Worm (Caenorhabditis elegans) whole organism, L4 larva: ENCODE results near the gene pycr-1.

ENCODE experiments used
- F26F4.8 ChIP-seq: fragments of 200-800 bp; sonication (Bioruptor generic); conservative IDR thresholded peaks from 2 replicates; pipeline ENCODE4 v1.3.6; 2022; ENCODE audit warnings: missing genetic modification characterization, missing compliant biosample characterization
- R02D3.7 ChIP-seq: fragments of 150-350 bp; sonication (generic microtip); optimal IDR thresholded peaks from 3 replicates; lab custom pipeline; 2014; ENCODE audit warnings: missing biosample characterization, missing genetic modification characterization
- Y48G9A.11 ChIP-seq: fragments of 200-800 bp; sonication (Bioruptor generic); IDR thresholded peaks from 2 replicates; pipeline ENCODE4 v1.3.6; 2022; ENCODE audit warnings: missing genetic modification reagents, missing genetic modification characterization, missing compliant biosample characterization
- Y5F2A.4 ChIP-seq: fragments of 200-800 bp; sonication (Bioruptor generic); optimal IDR thresholded peaks from 2 replicates; lab custom pipeline; 2018; ENCODE audit warnings: mild to moderate bottlenecking, missing genetic modification characterization, missing compliant biosample characterization
- Y75B8A.6 ChIP-seq: fragments of 200-800 bp; sonication (Bioruptor generic); IDR thresholded peaks from 2 replicates; pipeline ENCODE4 v1.3.6; 2022; ENCODE audit warnings: missing genetic modification reagents, missing genetic modification characterization, missing compliant biosample characterization
- aha-1 ChIP-seq: fragments of 150-350 bp; peaks from one replicate; lab custom pipeline; 2014; ENCODE audit warnings: missing biosample characterization, missing genetic modification characterization
- ceh-20 ChIP-seq: fragments of 200-800 bp; sonication (Bioruptor generic); IDR thresholded peaks from 2 replicates; pipeline ENCODE4 v1.3.6; 2022; ENCODE audit warnings: missing genetic modification reagents, missing genetic modification characterization, missing compliant biosample characterization
- ceh-82 ChIP-seq: sonication (generic microtip); optimal IDR thresholded peaks from 2 replicates; lab custom pipeline; 2017; ENCODE audit warnings: missing biosample characterization, missing genetic modification characterization
- ctbp-1 ChIP-seq: fragments of 200-800 bp; sonication (Bioruptor generic); IDR thresholded peaks from 2 replicates; pipeline ENCODE4 v1.3.6; 2022; ENCODE audit warnings: missing genetic modification reagents, missing genetic modification characterization, missing compliant biosample characterization
- daf-12 ChIP-seq: fragments of 150-350 bp; optimal IDR thresholded peaks from 2 replicates; lab custom pipeline; 2014; ENCODE audit warnings: missing biosample characterization, missing genetic modification reagents, missing genetic modification characterization
- daf-16 ChIP-seq, 3 experiments: sonication (generic microtip); optimal IDR thresholded peaks; 2 replicates each; lab custom pipeline; 2016 to 2017; ENCODE audit warnings: missing genetic modification characterization in 3 of 3, missing genetic modification reagents in 3 of 3, mild to moderate bottlenecking in 2 of 3, missing compliant biosample characterization in 2 of 3, missing biosample characterization in 1 of 3, moderate library complexity in 1 of 3
- daf-19 ChIP-seq: fragments of 200-800 bp; sonication (Bioruptor generic); conservative IDR thresholded peaks from 2 replicates; pipeline ENCODE4 v1.3.6; 2022; ENCODE audit warnings: missing genetic modification characterization, missing compliant biosample characterization
- dmd-6 ChIP-seq: fragments of 200-800 bp; sonication (Bioruptor generic); IDR thresholded peaks from 2 replicates; pipeline ENCODE4 v1.3.6; 2022; ENCODE audit warnings: missing genetic modification reagents, missing genetic modification characterization, missing compliant biosample characterization
- dpl-1 ChIP-seq: fragments of 150-350 bp; optimal IDR thresholded peaks from 2 replicates; lab custom pipeline; 2014; ENCODE audit warnings: missing biosample characterization, missing genetic modification reagents, missing genetic modification characterization
- dve-1 ChIP-seq: sonication (generic microtip); optimal IDR thresholded peaks from 2 replicates; lab custom pipeline; 2017; ENCODE audit warnings: antibody characterized with exemption, mild to moderate bottlenecking, missing genetic modification characterization, missing compliant biosample characterization; ENCODE audit not compliant: insufficient read depth
- egl-27 ChIP-seq: sonication (generic microtip); optimal IDR thresholded peaks from 3 replicates; lab custom pipeline; 2017; ENCODE audit warnings: missing biosample characterization, missing genetic modification reagents, missing genetic modification characterization
- egl-43 ChIP-seq: fragments of 200-800 bp; sonication (Bioruptor generic); IDR thresholded peaks from 2 replicates; pipeline ENCODE4 v1.3.6; 2022; ENCODE audit warnings: missing genetic modification reagents, missing genetic modification characterization, missing compliant biosample characterization
- gei-8 ChIP-seq: fragments of 200-800 bp; sonication (Bioruptor generic); optimal IDR thresholded peaks from 2 replicates; lab custom pipeline; 2018; ENCODE audit warnings: mild to moderate bottlenecking, missing genetic modification characterization, missing compliant biosample characterization
- hif-1 ChIP-seq, 2 experiments: sonication (generic microtip); optimal IDR thresholded peaks; 2 replicates each; lab custom pipeline; 2016 to 2017; ENCODE audit warnings: missing compliant biosample characterization in 2 of 2, missing genetic modification characterization in 2 of 2, missing genetic modification reagents in 2 of 2, missing genotype in 2 of 2, mild to moderate bottlenecking in 1 of 2
- hlh-11 ChIP-seq: fragments of 200-800 bp; sonication (Bioruptor generic); optimal IDR thresholded peaks from 2 replicates; lab custom pipeline; 2018; ENCODE audit warnings: mild to moderate bottlenecking, missing genetic modification characterization, missing compliant biosample characterization
- lin-15B ChIP-seq: fragments of 150-350 bp; sonication (generic microtip); optimal IDR thresholded peaks from 3 replicates; lab custom pipeline; 2014; ENCODE audit warnings: missing biosample characterization, missing genetic modification characterization
- lsy-2 ChIP-seq, 2 experiments: fragments of 150-350 bp in 1 of 2; sonication (generic microtip) in 1 of 2; optimal IDR thresholded peaks; 2 replicates each; lab custom pipeline; 2014 to 2017; ENCODE audit warnings: missing biosample characterization in 2 of 2, missing genetic modification characterization in 2 of 2
- madf-5 ChIP-seq, 2 experiments: fragments of 200-800 bp; sonication (Bioruptor generic); IDR thresholded peaks; 2 replicates each; pipeline ENCODE4 v1.3.6; 2022; ENCODE audit warnings: missing compliant biosample characterization in 2 of 2, missing genetic modification characterization in 2 of 2
- mdl-1 ChIP-seq, 2 experiments: fragments of 150-350 bp in 1 of 2; sonication (generic microtip) in 1 of 2; optimal IDR thresholded peaks; 2 replicates each; lab custom pipeline; 2014 to 2017; ENCODE audit warnings: missing biosample characterization in 2 of 2, missing genetic modification characterization in 2 of 2
- mdt-29 ChIP-seq: fragments of 200-800 bp; sonication (Bioruptor generic); IDR thresholded peaks from 2 replicates; pipeline ENCODE4 v1.3.6; 2022; ENCODE audit warnings: missing genetic modification reagents, missing genetic modification characterization, missing compliant biosample characterization
- mep-1 ChIP-seq: fragments of 150-350 bp; sonication (generic microtip); optimal IDR thresholded peaks from 3 replicates; lab custom pipeline; 2014; ENCODE audit warnings: missing biosample characterization, missing genetic modification characterization
- mxl-2 ChIP-seq: fragments of 200-800 bp; sonication (Bioruptor generic); conservative IDR thresholded peaks from 2 replicates; pipeline ENCODE4 v1.3.6; 2022; ENCODE audit warnings: missing genetic modification reagents, missing genetic modification characterization, missing compliant biosample characterization
- nhr-25 ChIP-seq: sonication (generic microtip); optimal IDR thresholded peaks from 2 replicates; lab custom pipeline; 2017; ENCODE audit warnings: missing genetic modification characterization, mild to moderate bottlenecking, missing compliant biosample characterization, antibody characterized with exemption, moderate library complexity, borderline replicate concordance; ENCODE audit not compliant: insufficient read depth
- nhr-28 ChIP-seq: fragments of 150-350 bp; optimal IDR thresholded peaks from 2 replicates; lab custom pipeline; 2014; ENCODE audit warnings: missing biosample characterization, missing genetic modification characterization
- nhr-42 ChIP-seq: fragments of 200-800 bp; sonication (Bioruptor generic); IDR thresholded peaks from 2 replicates; pipeline ENCODE4 v1.3.6; 2022; ENCODE audit warnings: missing genetic modification characterization, missing compliant biosample characterization
- nhr-48 ChIP-seq: sonication (generic microtip); optimal IDR thresholded peaks from 2 replicates; lab custom pipeline; 2016; ENCODE audit warnings: mild to moderate bottlenecking, missing genetic modification characterization, missing compliant biosample characterization
- nhr-76 ChIP-seq: fragments of 150-350 bp; optimal IDR thresholded peaks from 2 replicates; lab custom pipeline; 2014; ENCODE audit warnings: missing biosample characterization, missing genetic modification characterization
- nhr-77 ChIP-seq: fragments of 150-350 bp; optimal IDR thresholded peaks from 2 replicates; lab custom pipeline; 2014; ENCODE audit warnings: missing biosample characterization, missing genetic modification characterization
- pha-4 ChIP-seq, 2 experiments: fragments of 150-350 bp in 1 of 2; fragments of 200-800 bp in 1 of 2; sonication (Bioruptor generic) in 1 of 2; IDR thresholded peaks in 1 of 2; optimal IDR thresholded peaks in 1 of 2; 2 replicates each; pipeline versions ENCODE4 v1.3.6 to Lab custom; 2014 to 2022; ENCODE audit warnings: missing genetic modification characterization in 2 of 2, missing genetic modification reagents in 2 of 2, missing biosample characterization in 1 of 2, missing compliant biosample characterization in 1 of 2
- pqm-1 ChIP-seq: sonication (generic microtip); optimal IDR thresholded peaks from 2 replicates; lab custom pipeline; 2017; ENCODE audit warnings: missing biosample characterization, missing genetic modification characterization
- rbr-2 ChIP-seq: sonication (generic microtip); optimal IDR thresholded peaks from 2 replicates; lab custom pipeline; 2016; ENCODE audit warnings: missing genotype, missing genetic modification characterization, missing compliant biosample characterization
- sdz-12 ChIP-seq: fragments of 200-800 bp; sonication (Bioruptor generic); optimal IDR thresholded peaks from 2 replicates; lab custom pipeline; 2018; ENCODE audit warnings: mild to moderate bottlenecking, missing genetic modification characterization, missing compliant biosample characterization
- spr-1 ChIP-seq: sonication (generic microtip); optimal IDR thresholded peaks from 2 replicates; lab custom pipeline; 2016; ENCODE audit warnings: mild to moderate bottlenecking, missing genetic modification characterization, missing compliant biosample characterization
- tag-97 ChIP-seq: fragments of 200-800 bp; sonication (Bioruptor generic); IDR thresholded peaks from 2 replicates; pipeline ENCODE4 v1.3.6; 2022; ENCODE audit warnings: missing genetic modification characterization, missing compliant biosample characterization
- tra-1 ChIP-seq: fragments of 200-800 bp; sonication (Bioruptor generic); IDR thresholded peaks from 2 replicates; pipeline ENCODE4 v1.3.6; 2022; ENCODE audit warnings: missing genetic modification reagents, missing genetic modification characterization, missing compliant biosample characterization
- unc-62 ChIP-seq, 3 experiments: fragments of 150-350 bp in 1 of 3; sonication (generic microtip); optimal IDR thresholded peaks in 2 of 3; peaks in 1 of 3; 1 replicate in 1 of 3; 2 replicates in 2 of 3; lab custom pipeline; 2014 to 2017; ENCODE audit warnings: missing biosample characterization in 3 of 3, missing genetic modification characterization in 3 of 3, missing genetic modification reagents in 3 of 3, missing genotype in 1 of 3
- vab-7 ChIP-seq: fragments of 200-800 bp; sonication (Bioruptor generic); IDR thresholded peaks from 2 replicates; pipeline ENCODE4 v1.3.6; 2022; ENCODE audit warnings: missing genetic modification reagents, missing genetic modification characterization, missing compliant biosample characterization

The pycr-1 gene

ce11 chrX:12179090-12179488 lies 32.5 kb downstream of the pycr-1 start:
- TF ChIP-seq dve-1 (tag; lab: Kevin White, UChicago): peak; percentile 20
- peak; percentile 58 for TF ChIP-seq pha-4 (GFP tag; IDR thresholded peaks at IDR 0.05; lab: Robert Waterston, UW)
- TF ChIP-seq pha-4 (tag; optimal IDR thresholded peaks at IDR 0.05; lab: Kevin White, UChicago): peak; percentile 11
- peak; percentile 26 for TF ChIP-seq aha-1
- TF ChIP-seq pqm-1 (tag; lab: Kevin White, UChicago): no peak
- peak; percentile 32 for TF ChIP-seq hlh-11 (tag; lab: Kevin White, UChicago)
- TF ChIP-seq mdl-1 (tag; optimal IDR thresholded peaks at IDR 0.05; lab: Kevin White, UChicago): no peak
- no peak for TF ChIP-seq rbr-2
- TF ChIP-seq daf-16 (GFP tag; optimal IDR thresholded peaks at IDR 0.05; lab: Kevin White, UChicago): peak in 1 of 2 experiments; percentile 54
- peak; percentile 41 for TF ChIP-seq daf-16 (tag; optimal IDR thresholded peaks at IDR 0.05; lab: Kevin White, UChicago)
- TF ChIP-seq Y75B8A.6 (GFP tag; lab: Robert Waterston, UW): no peak

ce11 chrX:12179817-12180384 lies 33.3 kb downstream of the pycr-1 start:
- TF ChIP-seq daf-19 (GFP tag; lab: Robert Waterston, UW): 0 out of 2 replicates have a peak, but pooled peaks have one; percentile 11
- TF ChIP-seq egl-43: peak; percentile 35; the same call in 1 of the 2 replicates
- no peak for TF ChIP-seq egl-27 (tag; lab: Kevin White, UChicago)
- TF ChIP-seq, all 104 proteins: peak for 2

ce11 chrX:12180681-12181080 lies 34.0 kb downstream of the pycr-1 start:
- TF ChIP-seq pqm-1 (tag; lab: Kevin White, UChicago): no peak
- peak; percentile 45 for TF ChIP-seq hlh-11 (tag; lab: Kevin White, UChicago)
- no peak for TF ChIP-seq Y48G9A.11 (GFP tag; lab: Robert Waterston, UW)
- peak; percentile 27 for TF ChIP-seq dmd-6
- 0 out of 2 replicates have a peak, but pooled peaks have one; percentile 16 for TF ChIP-seq ctbp-1
- no peak for TF ChIP-seq lin-15B (tag; lab: Kevin White, UChicago)
- TF ChIP-seq F26F4.8: no peak
- TF ChIP-seq nhr-28 (tag; lab: Kevin White, UChicago): peak; percentile 34
- TF ChIP-seq ceh-20 (GFP tag; lab: Robert Waterston, UW): 0 out of 2 replicates have a peak, but pooled peaks have one; percentile 64
- no peak for TF ChIP-seq mxl-2 (GFP tag; lab: Robert Waterston, UW)
- peak in 1 of 2 experiments; percentile 1 for TF ChIP-seq hif-1 (tag; optimal IDR thresholded peaks at IDR 0.05; lab: Kevin White, UChicago)
- TF ChIP-seq aha-1: peak; percentile 74
- TF ChIP-seq nhr-77 (tag; lab: Kevin White, UChicago): no peak
- TF ChIP-seq daf-19 (GFP tag; lab: Robert Waterston, UW): no peak
- TF ChIP-seq nhr-48 (tag; lab: Kevin White, UChicago): peak; percentile 22
- peak in 1 of 2 experiments; percentile 38 for TF ChIP-seq mdl-1 (tag; optimal IDR thresholded peaks at IDR 0.05; lab: Kevin White, UChicago)
- peak; percentile 35 for TF ChIP-seq dve-1 (tag; lab: Kevin White, UChicago)
- TF ChIP-seq mep-1 (tag; lab: Kevin White, UChicago): peak; percentile 42
- peak in 1 of 2 experiments; percentile 99 for TF ChIP-seq unc-62 (GFP tag; optimal IDR thresholded peaks at IDR 0.05 in 1 of 2; lab: Kevin White, UChicago)
- TF ChIP-seq unc-62 (tag; optimal IDR thresholded peaks at IDR 0.05; lab: Kevin White, UChicago): no peak
- TF ChIP-seq lsy-2 (tag; optimal IDR thresholded peaks at IDR 0.05; lab: Kevin White, UChicago): peak in 1 of 2 experiments; percentile 28
- TF ChIP-seq nhr-25 (tag; lab: Kevin White, UChicago): peak; percentile 57

- TF ChIP-seq R02D3.7 (tag; lab: Kevin White, UChicago) (no peak), mdt-29 (no peak), mdl-1 (tag; optimal IDR thresholded peaks at IDR 0.05; lab: Kevin White, UChicago) (no peak), madf-5 (GFP tag; IDR thresholded peaks at IDR 0.05; lab: Robert Waterston, UW) (no peak), gei-8 (no peak), ceh-82 (tag; lab: Kevin White, UChicago) (no peak), vab-7 (GFP tag; lab: Robert Waterston, UW) (no peak), mep-1 (tag; lab: Kevin White, UChicago) (no peak), sdz-12 (GFP tag; lab: Kevin White, UChicago) (no peak), daf-12 (tag; lab: Kevin White, UChicago) (no peak), spr-1 (tag; lab: Kevin White, UChicago) (no peak), tag-97 (GFP tag; lab: Robert Waterston, UW) (no peak), nhr-76 (tag; lab: Kevin White, UChicago) (no peak), nhr-28 (tag; lab: Kevin White, UChicago) (peak; percentile 11), Y5F2A.4 (GFP tag; lab: Kevin White, UChicago) (no peak), dpl-1 (GFP tag; lab: Kevin White, UChicago) (no peak), dve-1 (tag; lab: Kevin White, UChicago) (peak; percentile 57), nhr-42 (GFP tag; lab: Robert Waterston, UW) (no peak), tra-1 (GFP tag; lab: Robert Waterston, UW) (no peak)
Observed at ce11 chrX:12181606-12182005, 35.0 kb downstream of the pycr-1 start.
